Worm (Caenorhabditis elegans) whole organism, late embryonic: ENCODE measurements around the gene ttr-5.

ENCODE experiments used
- ahr-1 ChIP-seq: sonication (generic microtip); optimal IDR thresholded peaks from 2 replicates; lab custom pipeline; 2016; ENCODE audit warnings: missing genetic modification characterization, missing compliant biosample characterization
- pax-1 ChIP-seq: fragments of 150-350 bp; optimal IDR thresholded peaks from 2 replicates; lab custom pipeline; 2014; ENCODE audit warnings: missing biosample characterization, missing genetic modification characterization

- no peak for TF ChIP-seq pax-1 (tag; lab: Kevin White, UChicago)
- TF ChIP-seq ahr-1 = no peak
These were observed 8.1 kb upstream of the ttr-5 start, which contains the start of gene cpb-1 for ce11 chrIII:9322010-9322409.
